Worm (Caenorhabditis elegans) whole organism, young adult: ENCODE results near the gene srbc-78.

Experiments
- K12H6.12 ChIP-seq: fragments of 200-800 bp; sonication (Bioruptor generic); optimal IDR thresholded peaks from 2 replicates; lab custom pipeline; 2018; ENCODE audit warnings: mild to moderate bottlenecking, missing genetic modification characterization, missing compliant biosample characterization
- aptf-2 ChIP-seq: fragments of 200-800 bp; sonication (Bioruptor generic); conservative IDR thresholded peaks from 2 replicates; pipeline ENCODE4 v1.3.6; 2022; ENCODE audit warnings: missing genetic modification reagents, missing genetic modification characterization, missing compliant biosample characterization
- attf-3 ChIP-seq: fragments of 200-800 bp; sonication (Bioruptor generic); conservative IDR thresholded peaks from 2 replicates; pipeline ENCODE4 v1.3.6; 2022; ENCODE audit warnings: missing genetic modification reagents, missing genetic modification characterization, missing compliant biosample characterization
- ceh-27 ChIP-seq: fragments of 200-800 bp; sonication (Bioruptor generic); optimal IDR thresholded peaks from 2 replicates; lab custom pipeline; 2018; ENCODE audit warnings: mild to moderate bottlenecking, missing genetic modification characterization, moderate library complexity, missing compliant biosample characterization
- hlh-26 ChIP-seq: fragments of 200-800 bp; sonication (Bioruptor generic); conservative IDR thresholded peaks from 2 replicates; pipeline ENCODE4 v1.3.6; 2022; ENCODE audit warnings: missing genetic modification reagents, missing genetic modification characterization, missing compliant biosample characterization
- mcd-1 ChIP-seq: fragments of 200-800 bp; sonication (Bioruptor generic); IDR thresholded peaks from 2 replicates; pipeline ENCODE4 v1.3.6; 2022; ENCODE audit warnings: missing genetic modification reagents, missing genetic modification characterization, missing compliant biosample characterization
- nfya-1 ChIP-seq: sonication (generic microtip); optimal IDR thresholded peaks from 2 replicates; lab custom pipeline; 2017; ENCODE audit warnings: antibody characterized with exemption, missing compliant biosample characterization, missing genetic modification characterization, borderline replicate concordance; ENCODE audit not compliant: insufficient read depth
- nhr-27 ChIP-seq: fragments of 200-800 bp; sonication (Bioruptor generic); optimal IDR thresholded peaks from 2 replicates; lab custom pipeline; 2018; ENCODE audit warnings: mild to moderate bottlenecking, missing genetic modification characterization, moderate library complexity, missing compliant biosample characterization
- pha-4 ChIP-seq: fragments of 150-350 bp; sonication (generic microtip); optimal IDR thresholded peaks from 2 replicates; lab custom pipeline; 2014; ENCODE audit warnings: missing biosample characterization, missing genetic modification reagents, missing genetic modification characterization
- sdz-38 ChIP-seq: sonication (generic microtip); optimal IDR thresholded peaks from 2 replicates; lab custom pipeline; 2016; ENCODE audit warnings: missing genotype, missing genetic modification characterization, missing compliant biosample characterization
- snpc-4 ChIP-seq, 5 experiments: fragments of 150-350 bp in 1 of 5; sonication (generic microtip) in 4 of 5; optimal IDR thresholded peaks; 2 replicates each; lab custom pipeline; 2014 to 2018; ENCODE audit warnings: missing genetic modification characterization in 5 of 5, missing biosample characterization in 3 of 5, antibody characterized with exemption in 2 of 5, mild to moderate bottlenecking in 2 of 5, missing compliant biosample characterization in 2 of 5, missing genotype in 2 of 5, moderate library complexity in 2 of 5, missing genetic modification reagents in 1 of 5

- TF ChIP-seq aptf-2 (GFP tag; lab: Robert Waterston, UW) (no peak), pha-4 (tag; lab: Kevin White, UChicago) (no peak), K12H6.12 (no peak), ceh-27 (GFP tag; lab: Kevin White, UChicago) (no peak), sdz-38 (tag; lab: Kevin White, UChicago) (no peak), attf-3 (GFP tag; lab: Robert Waterston, UW) (no peak), nhr-27 (tag; lab: Kevin White, UChicago) (no peak), hlh-26 (GFP tag; lab: Robert Waterston, UW) (no peak), mcd-1 (GFP tag; lab: Robert Waterston, UW) (no peak), nfya-1 (tag; lab: Kevin White, UChicago) (no peak), snpc-4 (GFP tag; optimal IDR thresholded peaks at IDR 0.05; lab: Kevin White, UChicago) (no peak), snpc-4 (tag; optimal IDR thresholded peaks at IDR 0.05; lab: Kevin White, UChicago) (no peak)
Measured at ce11 chrV:20453811-20454210, 35.2 kb downstream of the srbc-78 start, which contains the start of gene srd-70.
